Worm (Caenorhabditis elegans): ENCODE measurements around the gene F16G10.13.

DNA sequence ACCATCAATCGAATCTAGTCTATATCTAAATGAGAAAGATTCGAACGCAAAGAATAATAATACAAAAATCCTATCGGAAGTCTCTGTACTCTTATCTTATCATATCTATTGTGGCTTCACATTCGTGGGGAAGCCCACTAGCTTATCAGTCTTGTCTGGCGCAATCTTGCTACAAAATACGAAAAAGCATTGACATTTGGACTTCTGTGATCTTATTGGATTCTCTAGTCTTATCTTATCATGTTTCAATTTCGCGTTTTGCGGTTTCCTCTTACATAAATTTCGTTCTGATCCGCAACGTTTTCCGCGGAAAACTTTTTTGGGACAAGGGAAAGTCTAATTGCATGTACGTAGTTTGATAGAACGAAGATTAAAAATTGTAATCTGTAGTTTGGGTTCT lies 4.0 kb upstream of the F16G10.13 start:
- TF ChIP-seq W03F9.2 (tag; optimal IDR thresholded peaks at IDR 0.05) (no peak), him-1 (tag; optimal IDR thresholded peaks at IDR 0.05) (no peak)

Data from whole organism, L4/young adult.